Worm (Caenorhabditis elegans) whole organism, L3 larva: ENCODE results near the gene nkcc-1.

Experiments
- egl-27 ChIP-seq: sonication (generic microtip); optimal IDR thresholded peaks from 4 replicates; lab custom pipeline; 2017; ENCODE audit warnings: missing biosample characterization, missing genetic modification reagents, missing genetic modification characterization
- lin-39 ChIP-seq: fragments of 150-350 bp; optimal IDR thresholded peaks from 2 replicates; lab custom pipeline; 2018; ENCODE audit warnings: missing biosample characterization, missing genetic modification reagents, missing genetic modification characterization
- nfya-1 ChIP-seq: sonication (generic microtip); optimal IDR thresholded peaks from 2 replicates; lab custom pipeline; 2017; ENCODE audit warnings: missing genetic modification characterization, mild to moderate bottlenecking, missing compliant biosample characterization, antibody characterized with exemption, moderate library complexity; ENCODE audit not compliant: insufficient read depth
- nhr-237 ChIP-seq: fragments of 150-350 bp; optimal IDR thresholded peaks from 2 replicates; lab custom pipeline; 2014; ENCODE audit warnings: missing biosample characterization, missing genetic modification characterization
- nhr-76 ChIP-seq: fragments of 150-350 bp; sonication (generic microtip); optimal IDR thresholded peaks from 5 replicates; lab custom pipeline; 2014; ENCODE audit warnings: missing biosample characterization, missing genetic modification characterization
- nhr-77 ChIP-seq: fragments of 150-350 bp; optimal IDR thresholded peaks from 2 replicates; lab custom pipeline; 2014; ENCODE audit warnings: missing biosample characterization, missing genetic modification characterization
- pha-4 ChIP-seq: fragments of 150-350 bp; optimal IDR thresholded peaks from 2 replicates; lab custom pipeline; 2014; ENCODE audit warnings: missing biosample characterization, missing genetic modification reagents, missing genetic modification characterization
- skn-1 ChIP-seq: fragments of 150-350 bp; optimal IDR thresholded peaks from 2 replicates; lab custom pipeline; 2014; ENCODE audit warnings: missing biosample characterization, missing genetic modification characterization
- ztf-11 ChIP-seq: fragments of 150-350 bp; optimal IDR thresholded peaks from 2 replicates; lab custom pipeline; 2014; ENCODE audit warnings: missing biosample characterization, missing genetic modification characterization

ce11 chrIV:14072011-14072649 lies 51.7 kb downstream of the nkcc-1 start:
- TF ChIP-seq ztf-11 (tag; lab: Kevin White, UChicago), result no peak
- no peak for TF ChIP-seq nhr-76 (tag; lab: Kevin White, UChicago)
- TF ChIP-seq skn-1 (tag; lab: Kevin White, UChicago), result no peak
- TF ChIP-seq pha-4, result no peak
- no peak for TF ChIP-seq nhr-77 (tag; lab: Kevin White, UChicago)
- no peak for TF ChIP-seq nhr-237
- no peak for TF ChIP-seq egl-27 (tag; lab: Kevin White, UChicago)
- no peak for TF ChIP-seq lin-39 (tag; lab: Kevin White, UChicago)
- no peak for TF ChIP-seq nfya-1 (tag; lab: Kevin White, UChicago)
